Worm (Caenorhabditis elegans) whole organism, mixed stage, embryonic: Measurements from ENCODE around the gene K07C5.13.

Experiments used
- M03D4.4 ChIP-seq: sonication (generic microtip); optimal IDR thresholded peaks from 2 replicates; lab custom pipeline; 2017; ENCODE audit warnings: mild to moderate bottlenecking, missing genetic modification characterization, missing compliant biosample characterization
- blmp-1 ChIP-seq: fragments of 150-350 bp; optimal IDR thresholded peaks from 2 replicates; lab custom pipeline; 2014; ENCODE audit warnings: missing biosample characterization, missing genetic modification characterization
- ceh-43 ChIP-seq: fragments of 200-800 bp; sonication (Bioruptor generic); optimal IDR thresholded peaks from 2 replicates; lab custom pipeline; 2018; ENCODE audit warnings: mild to moderate bottlenecking, missing genetic modification characterization, moderate library complexity, missing compliant biosample characterization
- hlh-1 ChIP-seq: fragments of 150-350 bp; optimal IDR thresholded peaks from 2 replicates; lab custom pipeline; 2014; ENCODE audit warnings: missing biosample characterization, missing genetic modification reagents, missing genetic modification characterization
- lin-13 ChIP-seq: fragments of 150-350 bp; optimal IDR thresholded peaks from 2 replicates; lab custom pipeline; 2014; ENCODE audit warnings: missing biosample characterization, missing genetic modification characterization
- lin-32 ChIP-seq: fragments of 200-800 bp; sonication (Bioruptor generic); optimal IDR thresholded peaks from 2 replicates; lab custom pipeline; 2018; ENCODE audit warnings: mild to moderate bottlenecking, missing genetic modification characterization, missing compliant biosample characterization
- lsy-2 ChIP-seq: fragments of 150-350 bp; optimal IDR thresholded peaks from 2 replicates; lab custom pipeline; 2014; ENCODE audit warnings: missing biosample characterization, missing genetic modification characterization
- mab-5 ChIP-seq: fragments of 150-350 bp; optimal IDR thresholded peaks from 2 replicates; lab custom pipeline; 2014; ENCODE audit warnings: missing biosample characterization, missing genetic modification characterization
- mep-1 ChIP-seq: fragments of 150-350 bp; optimal IDR thresholded peaks from 2 replicates; lab custom pipeline; 2017; ENCODE audit warnings: missing biosample characterization, missing genetic modification reagents, missing genetic modification characterization, inconsistent platforms
- nhr-237 ChIP-seq: fragments of 150-350 bp; optimal IDR thresholded peaks from 2 replicates; lab custom pipeline; 2014; ENCODE audit warnings: missing biosample characterization, missing genetic modification characterization
- nhr-76 ChIP-seq: sonication (generic microtip); optimal IDR thresholded peaks from 2 replicates; lab custom pipeline; 2017; ENCODE audit warnings: missing biosample characterization, missing genetic modification characterization
- pha-4 ChIP-seq: fragments of 150-350 bp; optimal IDR thresholded peaks from 2 replicates; lab custom pipeline; 2018; ENCODE audit warnings: missing biosample characterization, missing genetic modification reagents, missing genetic modification characterization
- sptf-1 ChIP-seq: sonication (generic microtip); optimal IDR thresholded peaks from 2 replicates; lab custom pipeline; 2017; ENCODE audit warnings: mild to moderate bottlenecking, missing genetic modification characterization, moderate library complexity, missing compliant biosample characterization

DNA sequence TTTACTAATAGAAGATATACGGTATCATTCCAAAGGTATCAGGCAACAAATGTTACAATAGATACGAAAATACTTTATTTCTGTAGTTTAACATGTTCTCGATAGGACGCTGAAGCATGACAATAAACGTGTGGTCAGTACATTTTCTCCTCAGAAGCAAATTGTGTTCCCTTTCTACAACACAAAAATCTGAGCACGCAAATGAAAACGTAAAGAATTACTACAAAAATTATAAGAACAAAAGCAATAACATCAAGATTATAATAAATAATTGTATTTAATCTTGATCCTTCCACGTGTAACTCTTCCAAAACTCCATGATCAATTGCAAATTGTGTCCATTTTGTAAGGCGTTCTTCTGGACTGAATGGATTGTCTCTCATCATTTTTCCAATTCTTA is 37.9 kb downstream of the K07C5.13 start:
- TF ChIP-seq blmp-1 (tag; lab: Kevin White, UChicago) (no peak), lin-13 (tag; lab: Kevin White, UChicago) (no peak), pha-4 (tag; lab: Kevin White, UChicago) (no peak), mab-5 (no peak), nhr-237 (no peak), ceh-43 (GFP tag; lab: Kevin White, UChicago) (no peak), nhr-76 (tag; lab: Kevin White, UChicago) (no peak), M03D4.4 (no peak), mep-1 (tag; lab: Kevin White, UChicago) (no peak), lsy-2 (tag; lab: Kevin White, UChicago) (no peak), sptf-1 (tag; lab: Kevin White, UChicago) (no peak), lin-32 (no peak), hlh-1 (no peak)
